Worm (Caenorhabditis elegans): ENCODE results near the gene pgap-1.

The pgap-1 gene

ce11 chrV:11254980-11255379, 13.3 kb downstream of the pgap-1 start, which contains the start of gene srsx-31:
TSS of gene srsx-31 (minus strand) at chrV:11255080.
- no peak for TF ChIP-seq ceh-82 (tag; optimal IDR thresholded peaks at IDR 0.05)

ce11 chrV:11258896-11259295, 17.2 kb downstream of the pgap-1 start, which contains the start of gene lgc-36:
TSS of gene lgc-36 (minus strand) at chrV:11258996.
- TF ChIP-seq nhr-76 (tag; optimal IDR thresholded peaks at IDR 0.05), result no peak
- TF ChIP-seq lin-15B (tag; optimal IDR thresholded peaks at IDR 0.05), result no peak
- TF ChIP-seq egl-5 (tag; optimal IDR thresholded peaks at IDR 0.05), result no peak
- TF ChIP-seq zag-1 (tag; optimal IDR thresholded peaks at IDR 0.05), result no peak
- TF ChIP-seq snpc-4 (tag; optimal IDR thresholded peaks at IDR 0.05), result no peak
- no peak for TF ChIP-seq ztf-4 (tag; optimal IDR thresholded peaks at IDR 0.05)
- no peak for TF ChIP-seq mdl-1 (tag; optimal IDR thresholded peaks at IDR 0.05)
- no peak for TF ChIP-seq fos-1 (tag; optimal IDR thresholded peaks at IDR 0.05)
- no peak for TF ChIP-seq jun-1 (tag; optimal IDR thresholded peaks at IDR 0.05)
- no peak for TF ChIP-seq nhr-25 (tag; optimal IDR thresholded peaks at IDR 0.05)
- no peak for TF ChIP-seq eor-1 (tag; optimal IDR thresholded peaks at IDR 0.05)
- TF ChIP-seq nhr-67 (tag; optimal IDR thresholded peaks at IDR 0.05), result no peak
- no peak for TF ChIP-seq tbx-2 (tag; optimal IDR thresholded peaks at IDR 0.05)
- TF ChIP-seq fkh-10 (GFP tag; optimal IDR thresholded peaks at IDR 0.05), result no peak
- TF ChIP-seq lsy-12 (tag; optimal IDR thresholded peaks at IDR 0.05), result no peak
- no peak for TF ChIP-seq nhr-11 (tag; optimal IDR thresholded peaks at IDR 0.05)

- TF ChIP-seq pha-4 (tag; optimal IDR thresholded peaks at IDR 0.05) (no peak), ceh-28 (tag; optimal IDR thresholded peaks at IDR 0.05) (no peak), nhr-77 (tag; optimal IDR thresholded peaks at IDR 0.05) (no peak), aly-2 (tag; optimal IDR thresholded peaks at IDR 0.05) (no peak), lin-39 (tag; optimal IDR thresholded peaks at IDR 0.05) (no peak), jun-1 (tag; optimal IDR thresholded peaks at IDR 0.05) (no peak), fos-1 (tag; optimal IDR thresholded peaks at IDR 0.05) (no peak), mdl-1 (tag; optimal IDR thresholded peaks at IDR 0.05) (no peak), elt-1 (tag; optimal IDR thresholded peaks at IDR 0.05) (no peak), ztf-11 (tag; optimal IDR thresholded peaks at IDR 0.05) (no peak), nfya-1 (tag; optimal IDR thresholded peaks at IDR 0.05; ENCODE audit: insufficient read depth) (no peak), snpc-4 (tag; optimal IDR thresholded peaks at IDR 0.05) (no peak), hmg-11 (tag; optimal IDR thresholded peaks at IDR 0.05) (no peak), nhr-43 (tag; optimal IDR thresholded peaks at IDR 0.05; ENCODE audit: poor library complexity, severe bottlenecking) (no peak)
These were observed 18.9 kb downstream of the pgap-1 start, which contains the start of gene F07B10.7 for ce11 chrV:11260622-11261021. TSS of gene F07B10.7 (minus strand) at chrV:11260722.

- TF ChIP-seq nfya-1 (tag; optimal IDR thresholded peaks at IDR 0.05; ENCODE audit: insufficient read depth) (no peak), nhr-77 (tag; optimal IDR thresholded peaks at IDR 0.05) (no peak), zag-1 (tag; optimal IDR thresholded peaks at IDR 0.05) (no peak), nhr-67 (tag; optimal IDR thresholded peaks at IDR 0.05) (no peak)
These were observed 21.3 kb downstream of the pgap-1 start, which contains the start of gene F07B10.4 for ce11 chrV:11263025-11263424. TSS of gene F07B10.4 (minus strand) at chrV:11263125.

- peak; percentile 28 for TF ChIP-seq pqm-1 (tag; optimal IDR thresholded peaks at IDR 0.05)
- no peak for TF ChIP-seq ceh-82 (tag; optimal IDR thresholded peaks at IDR 0.05)
- peak; percentile 64 for TF ChIP-seq elt-2 (tag; optimal IDR thresholded peaks at IDR 0.05)
These were observed 23.8 kb downstream of the pgap-1 start, which contains the start of gene cln-3.1 for ce11 chrV:11265482-11265881. TSS of gene cln-3.1 (minus strand) at chrV:11265652.

DNA sequence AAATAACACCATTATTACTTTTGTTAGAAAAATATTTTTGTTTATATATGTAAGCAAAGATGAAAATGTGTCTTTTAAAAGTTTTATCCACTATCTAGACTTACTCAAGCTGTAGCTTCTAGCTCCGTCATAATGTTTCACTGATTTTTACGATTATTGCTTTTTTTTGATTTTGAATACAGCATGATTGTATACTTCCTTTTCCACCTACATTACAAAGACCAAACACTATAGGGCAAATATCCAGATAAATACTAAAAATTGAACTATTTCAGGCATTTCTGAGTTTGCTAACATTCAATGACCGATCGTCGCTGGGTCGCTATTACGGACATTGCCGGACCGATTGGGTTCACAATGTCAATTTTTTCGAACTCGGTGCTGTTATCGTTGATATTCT, 25.0 kb downstream of the pgap-1 start, which contains the start of gene str-116:
TSS of gene str-116 (plus strand) at position 301 of the 400 bp plus-strand sequence.
- TF ChIP-seq nhr-237 (tag; optimal IDR thresholded peaks at IDR 0.05), result no peak
- TF ChIP-seq zag-1 (tag; optimal IDR thresholded peaks at IDR 0.05), result no peak
- TF ChIP-seq mdl-1 (tag; optimal IDR thresholded peaks at IDR 0.05), result no peak
- no peak for TF ChIP-seq nhr-43 (tag; optimal IDR thresholded peaks at IDR 0.05; ENCODE audit: poor library complexity, severe bottlenecking)

ce11 chrV:11268791-11269190, 27.1 kb downstream of the pgap-1 start, which contains the start of gene str-115:
TSS of gene str-115 (plus strand) at chrV:11269091.
- TF ChIP-seq nhr-67 (tag; optimal IDR thresholded peaks at IDR 0.05), result no peak
- TF ChIP-seq zag-1 (tag; optimal IDR thresholded peaks at IDR 0.05), result no peak
- TF ChIP-seq ama-1 (optimal IDR thresholded peaks at IDR 0.05), result no peak
- TF ChIP-seq nhr-77 (tag; optimal IDR thresholded peaks at IDR 0.05), result no peak
- TF ChIP-seq nhr-237 (tag; optimal IDR thresholded peaks at IDR 0.05), result no peak
- TF ChIP-seq nhr-11 (tag; optimal IDR thresholded peaks at IDR 0.05), result no peak
- no peak for TF ChIP-seq ceh-16 (tag; optimal IDR thresholded peaks at IDR 0.05)
- TF ChIP-seq aly-2 (tag; optimal IDR thresholded peaks at IDR 0.05), result no peak
- TF ChIP-seq unc-39 (tag; optimal IDR thresholded peaks at IDR 0.05), result no peak
- no peak for TF ChIP-seq eor-1 (tag; optimal IDR thresholded peaks at IDR 0.05)
- TF ChIP-seq elt-3 (tag; optimal IDR thresholded peaks at IDR 0.05), result no peak
- TF ChIP-seq elt-1 (tag; optimal IDR thresholded peaks at IDR 0.05), result no peak
- no peak for TF ChIP-seq nhr-28 (tag; optimal IDR thresholded peaks at IDR 0.05)
- no peak for TF ChIP-seq lsy-12 (tag; optimal IDR thresholded peaks at IDR 0.05)
- TF ChIP-seq skn-1 (tag; optimal IDR thresholded peaks at IDR 0.05), result no peak
- no peak for TF ChIP-seq tbx-2 (tag; optimal IDR thresholded peaks at IDR 0.05)
- TF ChIP-seq ceh-28 (tag; optimal IDR thresholded peaks at IDR 0.05), result no peak
- TF ChIP-seq nhr-23 (tag; optimal IDR thresholded peaks at IDR 0.05), result no peak
